Worm (Caenorhabditis elegans) whole organism, L2 larva: ENCODE data around the gene F14F7.4.

ENCODE experiments used
- ceh-82 ChIP-seq: fragments of 150-350 bp; optimal IDR thresholded peaks from 2 replicates; lab custom pipeline; 2014; ENCODE audit warnings: missing biosample characterization, missing genetic modification characterization
- egl-27 ChIP-seq: sonication (generic microtip); optimal IDR thresholded peaks from 3 replicates; lab custom pipeline; 2017; ENCODE audit warnings: missing biosample characterization, missing genetic modification reagents, missing genetic modification characterization
- elt-3 ChIP-seq: sonication (generic microtip); optimal IDR thresholded peaks from 2 replicates; lab custom pipeline; 2017; ENCODE audit warnings: missing biosample characterization, missing genetic modification characterization
- lin-11 ChIP-seq: fragments of 150-350 bp; sonication (generic microtip); optimal IDR thresholded peaks from 2 replicates; lab custom pipeline; 2014; ENCODE audit warnings: missing biosample characterization, missing genetic modification characterization, inconsistent platforms, mixed read lengths
- lsy-2 ChIP-seq, 2 experiments: fragments of 150-350 bp in 1 of 2; sonication (generic microtip) in 1 of 2; optimal IDR thresholded peaks; 2 replicates each; lab custom pipeline; 2014 to 2017; ENCODE audit warnings: missing biosample characterization in 2 of 2, missing genetic modification characterization in 2 of 2
- mdl-1 ChIP-seq, 2 experiments: fragments of 150-350 bp in 1 of 2; sonication (generic microtip) in 1 of 2; optimal IDR thresholded peaks; 2 replicates each; lab custom pipeline; 2017; ENCODE audit warnings: missing biosample characterization in 2 of 2, missing genetic modification characterization in 2 of 2
- nhr-237 ChIP-seq: fragments of 150-350 bp; optimal IDR thresholded peaks from 2 replicates; lab custom pipeline; 2014; ENCODE audit warnings: missing biosample characterization, missing genetic modification characterization
- nhr-77 ChIP-seq: fragments of 150-350 bp; optimal IDR thresholded peaks from 2 replicates; lab custom pipeline; 2014; ENCODE audit warnings: missing biosample characterization, missing genetic modification characterization
- sma-9 ChIP-seq, 2 experiments: fragments of 150-350 bp in 1 of 2; sonication (generic microtip) in 1 of 2; optimal IDR thresholded peaks; 2 replicates each; lab custom pipeline; 2014 to 2016; ENCODE audit warnings: missing genetic modification characterization in 2 of 2, mild to moderate bottlenecking in 1 of 2, missing biosample characterization in 1 of 2, missing compliant biosample characterization in 1 of 2, missing genetic modification reagents in 1 of 2, moderate library complexity in 1 of 2
- snpc-4 ChIP-seq: fragments of 150-350 bp; optimal IDR thresholded peaks from 2 replicates; lab custom pipeline; 2014; ENCODE audit warnings: missing biosample characterization, missing genetic modification characterization
- unc-62 ChIP-seq: fragments of 150-350 bp; optimal IDR thresholded peaks from 2 replicates; lab custom pipeline; 2014; ENCODE audit warnings: missing biosample characterization, missing genetic modification reagents, missing genetic modification characterization

- TF ChIP-seq mdl-1 (tag; optimal IDR thresholded peaks at IDR 0.05; lab: Kevin White, UChicago) (no peak), ceh-82 (tag; lab: Kevin White, UChicago) (no peak), egl-27 (tag; lab: Kevin White, UChicago) (no peak), unc-62 (GFP tag; lab: Kevin White, UChicago) (no peak), snpc-4 (tag; lab: Kevin White, UChicago) (no peak), elt-3 (no peak), lsy-2 (tag; optimal IDR thresholded peaks at IDR 0.05; lab: Kevin White, UChicago) (peak; percentile 38 to 48), lin-11 (tag; lab: Kevin White, UChicago) (peak; percentile 21), sma-9 (GFP tag; optimal IDR thresholded peaks at IDR 0.05; lab: Kevin White, UChicago) (no peak), sma-9 (tag; optimal IDR thresholded peaks at IDR 0.05; lab: Kevin White, UChicago) (no peak), nhr-237 (tag; lab: Kevin White, UChicago) (no peak), nhr-77 (tag; lab: Kevin White, UChicago) (no peak)
Measured at ce11 chrIII:13015754-13016317, 13.7 kb downstream of the F14F7.4 start.
